Worm (Caenorhabditis elegans) whole organism, young adult: Measurements from ENCODE around the gene prp-19.

ENCODE experiments used
- B0336.3 ChIP-seq: fragments of 200-800 bp; sonication (Bioruptor generic); IDR thresholded peaks from 2 replicates; pipeline ENCODE4 v1.3.6; 2022; ENCODE audit warnings: missing genetic modification characterization, missing compliant biosample characterization
- C06A6.2 ChIP-seq: fragments of 200-800 bp; sonication (Bioruptor generic); conservative IDR thresholded peaks from 2 replicates; pipeline ENCODE4 v1.3.6; 2022; ENCODE audit warnings: missing genetic modification characterization, missing compliant biosample characterization
- F10E7.11 ChIP-seq: sonication (generic microtip); optimal IDR thresholded peaks from 2 replicates; lab custom pipeline; 2017; ENCODE audit warnings: mild to moderate bottlenecking, missing genetic modification characterization, moderate library complexity, missing compliant biosample characterization
- F22D6.2 ChIP-seq: sonication (generic microtip); optimal IDR thresholded peaks from 2 replicates; lab custom pipeline; 2016; ENCODE audit warnings: mild to moderate bottlenecking, missing genetic modification characterization, missing compliant biosample characterization
- F23B12.7 ChIP-seq: sonication (generic microtip); optimal IDR thresholded peaks from 2 replicates; lab custom pipeline; 2017; ENCODE audit warnings: missing genetic modification characterization, mild to moderate bottlenecking, missing compliant biosample characterization, antibody characterized with exemption, moderate library complexity; ENCODE audit not compliant: insufficient read depth
- F39B2.1 ChIP-seq: fragments of 200-800 bp; sonication (Bioruptor generic); IDR thresholded peaks from 2 replicates; pipeline ENCODE4 v1.3.6; 2022; ENCODE audit warnings: missing genetic modification reagents, missing genetic modification characterization, missing compliant biosample characterization
- F52B5.7 ChIP-seq: sonication (generic microtip); optimal IDR thresholded peaks from 2 replicates; lab custom pipeline; 2016; ENCODE audit warnings: mild to moderate bottlenecking, missing genetic modification characterization, missing compliant biosample characterization
- F55B11.4 ChIP-seq: sonication (generic microtip); optimal IDR thresholded peaks from 2 replicates; lab custom pipeline; 2016; ENCODE audit warnings: missing compliant biosample characterization, missing genetic modification characterization, borderline replicate concordance; ENCODE audit not compliant: insufficient read depth
- F57A8.1 ChIP-seq: fragments of 200-800 bp; sonication (Bioruptor generic); optimal IDR thresholded peaks from 2 replicates; lab custom pipeline; 2018; ENCODE audit warnings: mild to moderate bottlenecking, missing genetic modification characterization, moderate library complexity, missing compliant biosample characterization
- F57C9.4 ChIP-seq: sonication (generic microtip); optimal IDR thresholded peaks from 2 replicates; lab custom pipeline; 2017; ENCODE audit warnings: mild to moderate bottlenecking, missing genetic modification characterization, missing compliant biosample characterization
- T07F8.4 ChIP-seq: sonication (generic microtip); optimal IDR thresholded peaks from 2 replicates; lab custom pipeline; 2016; ENCODE audit warnings: mild to moderate bottlenecking, missing genetic modification characterization, moderate library complexity, missing compliant biosample characterization
- ZK185.1 ChIP-seq: sonication (generic microtip); optimal IDR thresholded peaks from 2 replicates; lab custom pipeline; 2016; ENCODE audit warnings: mild to moderate bottlenecking, missing genetic modification characterization, missing compliant biosample characterization; ENCODE audit not compliant: poor library complexity, severe bottlenecking
- aptf-2 ChIP-seq: fragments of 200-800 bp; sonication (Bioruptor generic); conservative IDR thresholded peaks from 2 replicates; pipeline ENCODE4 v1.3.6; 2022; ENCODE audit warnings: missing genetic modification reagents, missing genetic modification characterization, missing compliant biosample characterization
- attf-6 ChIP-seq: fragments of 200-800 bp; sonication (Bioruptor generic); IDR thresholded peaks from 2 replicates; pipeline ENCODE4 v1.3.6; 2022; ENCODE audit warnings: missing genetic modification reagents, missing genetic modification characterization, missing compliant biosample characterization
- bed-1 ChIP-seq: fragments of 200-800 bp; sonication (Bioruptor generic); IDR thresholded peaks from 2 replicates; pipeline ENCODE4 v1.3.6; 2022; ENCODE audit warnings: missing genetic modification reagents, missing genetic modification characterization, missing compliant biosample characterization
- cebp-1 ChIP-seq, 2 experiments: fragments of 200-800 bp in 1 of 2; sonication (Bioruptor generic) in 1 of 2; sonication (generic microtip) in 1 of 2; IDR thresholded peaks in 1 of 2; optimal IDR thresholded peaks in 1 of 2; 2 replicates each; pipeline versions ENCODE4 v1.3.6 to Lab custom; 2017 to 2022; ENCODE audit warnings: missing compliant biosample characterization in 2 of 2, missing genetic modification characterization in 2 of 2, mild to moderate bottlenecking in 1 of 2, missing genetic modification reagents in 1 of 2, moderate library complexity in 1 of 2
- ceh-100 ChIP-seq: fragments of 200-800 bp; sonication (Bioruptor generic); IDR thresholded peaks from 2 replicates; pipeline ENCODE4 v1.3.6; 2022; ENCODE audit warnings: missing genetic modification reagents, missing genetic modification characterization, missing compliant biosample characterization
- ceh-27 ChIP-seq: fragments of 200-800 bp; sonication (Bioruptor generic); optimal IDR thresholded peaks from 2 replicates; lab custom pipeline; 2018; ENCODE audit warnings: mild to moderate bottlenecking, missing genetic modification characterization, moderate library complexity, missing compliant biosample characterization
- ceh-40 ChIP-seq: fragments of 200-800 bp; sonication (Bioruptor generic); IDR thresholded peaks from 2 replicates; pipeline ENCODE4 v1.3.6; 2022; ENCODE audit warnings: missing genetic modification characterization, missing compliant biosample characterization
- ceh-79 ChIP-seq: sonication (generic microtip); optimal IDR thresholded peaks from 2 replicates; lab custom pipeline; 2017; ENCODE audit warnings: mild to moderate bottlenecking, missing genetic modification characterization, missing compliant biosample characterization
- chd-7 ChIP-seq: sonication (generic microtip); optimal IDR thresholded peaks from 2 replicates; lab custom pipeline; 2016; ENCODE audit warnings: mild to moderate bottlenecking, missing genetic modification characterization, moderate library complexity, missing compliant biosample characterization
- efl-1 ChIP-seq: fragments of 150-350 bp; optimal IDR thresholded peaks from 2 replicates; lab custom pipeline; 2014; ENCODE audit warnings: missing biosample characterization, missing genetic modification reagents, missing genetic modification characterization
- egrh-3 ChIP-seq: fragments of 200-800 bp; sonication (Bioruptor generic); IDR thresholded peaks from 2 replicates; pipeline ENCODE4 v1.3.6; 2022; ENCODE audit warnings: missing genetic modification reagents, missing genetic modification characterization, missing compliant biosample characterization
- ekl-4 ChIP-seq: fragments of 200-800 bp; sonication (Bioruptor generic); IDR thresholded peaks from 2 replicates; pipeline ENCODE4 v1.3.6; 2022; ENCODE audit warnings: missing genetic modification reagents, missing genetic modification characterization, missing compliant biosample characterization
- ets-4 ChIP-seq: fragments of 200-800 bp; sonication (Bioruptor generic); optimal IDR thresholded peaks from 2 replicates; lab custom pipeline; 2018; ENCODE audit warnings: mild to moderate bottlenecking, missing genetic modification characterization, missing compliant biosample characterization
- gei-17 ChIP-seq: fragments of 200-800 bp; sonication (Bioruptor generic); optimal IDR thresholded peaks from 2 replicates; lab custom pipeline; 2018; ENCODE audit warnings: mild to moderate bottlenecking, missing genetic modification characterization, missing compliant biosample characterization
- hlh-26 ChIP-seq: fragments of 200-800 bp; sonication (Bioruptor generic); conservative IDR thresholded peaks from 2 replicates; pipeline ENCODE4 v1.3.6; 2022; ENCODE audit warnings: missing genetic modification reagents, missing genetic modification characterization, missing compliant biosample characterization
- hsf-1 ChIP-seq: fragments of 200-800 bp; sonication (Bioruptor generic); IDR thresholded peaks from 2 replicates; pipeline ENCODE4 v1.3.6; 2022; ENCODE audit warnings: missing genetic modification reagents, missing genetic modification characterization, missing compliant biosample characterization
- let-526 ChIP-seq: fragments of 200-800 bp; sonication (Bioruptor generic); IDR thresholded peaks from 2 replicates; pipeline ENCODE4 v1.3.6; 2022; ENCODE audit warnings: missing genetic modification reagents, missing genetic modification characterization, missing compliant biosample characterization
- lin-35 ChIP-seq, 3 experiments: fragments of 150-350 bp in 2 of 3; sonication (generic microtip) in 1 of 3; optimal IDR thresholded peaks; 2 replicates each; lab custom pipeline; 2014 to 2018; ENCODE audit warnings: missing biosample characterization in 3 of 3, missing genetic modification characterization in 3 of 3, missing genetic modification reagents in 3 of 3
- lir-1 ChIP-seq: fragments of 200-800 bp; sonication (Bioruptor generic); conservative IDR thresholded peaks from 2 replicates; pipeline ENCODE4 v1.3.6; 2022; ENCODE audit warnings: missing genetic modification reagents, missing genetic modification characterization, missing compliant biosample characterization
- madf-10 ChIP-seq: sonication (generic microtip); optimal IDR thresholded peaks from 2 replicates; lab custom pipeline; 2016; ENCODE audit warnings: mild to moderate bottlenecking, missing genetic modification characterization, missing compliant biosample characterization
- mes-4 ChIP-seq: sonication (generic microtip); optimal IDR thresholded peaks from 2 replicates; lab custom pipeline; 2016; ENCODE audit warnings: missing genotype, missing genetic modification characterization, missing compliant biosample characterization
- nfya-1 ChIP-seq: sonication (generic microtip); optimal IDR thresholded peaks from 2 replicates; lab custom pipeline; 2017; ENCODE audit warnings: antibody characterized with exemption, missing compliant biosample characterization, missing genetic modification characterization, borderline replicate concordance; ENCODE audit not compliant: insufficient read depth
- nhr-179 ChIP-seq: sonication (generic microtip); optimal IDR thresholded peaks from 2 replicates; lab custom pipeline; 2016; ENCODE audit warnings: mild to moderate bottlenecking, missing genetic modification characterization, missing compliant biosample characterization
- pbrm-1 ChIP-seq: fragments of 200-800 bp; sonication (Bioruptor generic); IDR thresholded peaks from 2 replicates; pipeline ENCODE4 v1.3.6; 2022; ENCODE audit warnings: missing genetic modification reagents, missing genetic modification characterization, missing compliant biosample characterization
- sdz-38 ChIP-seq: sonication (generic microtip); optimal IDR thresholded peaks from 2 replicates; lab custom pipeline; 2016; ENCODE audit warnings: missing genotype, missing genetic modification characterization, missing compliant biosample characterization
- snpc-3.4 ChIP-seq: sonication (generic microtip); optimal IDR thresholded peaks from 2 replicates; lab custom pipeline; 2017; ENCODE audit warnings: missing genetic modification characterization, mild to moderate bottlenecking, missing compliant biosample characterization, antibody characterized with exemption, moderate library complexity, missing genotype, missing genetic modification reagents
- snpc-4 ChIP-seq, 5 experiments: fragments of 150-350 bp in 1 of 5; sonication (generic microtip) in 4 of 5; optimal IDR thresholded peaks; 2 replicates each; lab custom pipeline; 2014 to 2018; ENCODE audit warnings: missing genetic modification characterization in 5 of 5, missing biosample characterization in 3 of 5, antibody characterized with exemption in 2 of 5, mild to moderate bottlenecking in 2 of 5, missing compliant biosample characterization in 2 of 5, missing genotype in 2 of 5, moderate library complexity in 2 of 5, missing genetic modification reagents in 1 of 5
- sptf-2 ChIP-seq: fragments of 200-800 bp; sonication (Bioruptor generic); optimal IDR thresholded peaks from 2 replicates; lab custom pipeline; 2018; ENCODE audit warnings: mild to moderate bottlenecking, missing genetic modification characterization, missing compliant biosample characterization
- tbx-9 ChIP-seq: sonication (generic microtip); optimal IDR thresholded peaks from 2 replicates; lab custom pipeline; 2016; ENCODE audit warnings: borderline replicate concordance, missing genetic modification characterization, inconsistent platforms, missing compliant biosample characterization
- tlf-1 ChIP-seq: fragments of 200-800 bp; sonication (Bioruptor generic); optimal IDR thresholded peaks from 2 replicates; lab custom pipeline; 2018; ENCODE audit warnings: mild to moderate bottlenecking, missing genetic modification characterization, missing compliant biosample characterization
- unc-130 ChIP-seq: sonication (generic microtip); optimal IDR thresholded peaks from 2 replicates; lab custom pipeline; 2016; ENCODE audit warnings: missing genetic modification reagents, missing genetic modification characterization, missing compliant biosample characterization
- zfh-2 ChIP-seq: fragments of 200-800 bp; sonication (Bioruptor generic); conservative IDR thresholded peaks from 2 replicates; pipeline ENCODE4 v1.3.6; 2022; ENCODE audit warnings: missing genetic modification reagents, missing genetic modification characterization, missing compliant biosample characterization
- ztf-18 ChIP-seq: sonication (generic microtip); optimal IDR thresholded peaks from 2 replicates; lab custom pipeline; 2016; ENCODE audit warnings: missing genotype, mild to moderate bottlenecking, missing genetic modification characterization, missing compliant biosample characterization
- ztf-28 ChIP-seq: fragments of 200-800 bp; sonication (Bioruptor generic); IDR thresholded peaks from 2 replicates; pipeline ENCODE4 v1.3.6; 2022; ENCODE audit warnings: missing genetic modification reagents, missing genetic modification characterization, missing compliant biosample characterization
- ztf-6 ChIP-seq: fragments of 200-800 bp; sonication (Bioruptor generic); IDR thresholded peaks from 2 replicates; pipeline ENCODE4 v1.3.6; 2022; ENCODE audit warnings: missing genetic modification reagents, missing genetic modification characterization, missing compliant biosample characterization

The prp-19 gene

ce11 chrIII:5172470-5172869 is 625 bp upstream of the prp-19 start, which contains the start of gene K10D2.5 (continued):
- TF ChIP-seq gei-17, result no peak
- peak in 1 of 3 experiments; percentile 80 for TF ChIP-seq lin-35 (GFP tag; optimal IDR thresholded peaks at IDR 0.05; lab: Kevin White, UChicago)
- peak; percentile 78 for TF ChIP-seq efl-1 (GFP tag; lab: Kevin White, UChicago)
- no peak for TF ChIP-seq mes-4 (tag; lab: Kevin White, UChicago)
- peak; percentile 95 for TF ChIP-seq ekl-4 (GFP tag; lab: Robert Waterston, UW)
- TF ChIP-seq hlh-26, result no peak
- TF ChIP-seq aptf-2 (GFP tag; lab: Robert Waterston, UW), result peak; percentile 98
- TF ChIP-seq lir-1 (GFP tag; lab: Robert Waterston, UW), result peak; percentile 98
- TF ChIP-seq madf-10, result peak; percentile 92
- peak; percentile 73 for TF ChIP-seq F22D6.2 (tag; lab: Kevin White, UChicago)
- peak; percentile 71 for TF ChIP-seq snpc-3.4
- TF ChIP-seq F52B5.7 (tag; lab: Kevin White, UChicago), result peak; percentile 68
- TF ChIP-seq attf-6 (GFP tag; lab: Robert Waterston, UW), result peak; percentile 75
- TF ChIP-seq ceh-40 (GFP tag; lab: Robert Waterston, UW), result peak; percentile 91
- peak; percentile 65 for TF ChIP-seq F57A8.1 (GFP tag; lab: Kevin White, UChicago)
- TF ChIP-seq F23B12.7 (tag; lab: Kevin White, UChicago), result peak; percentile 85
- no peak for TF ChIP-seq ceh-79 (tag; lab: Kevin White, UChicago)
- TF ChIP-seq bed-1, result 0 out of 2 replicates have a peak, but pooled peaks have one; percentile 21
- peak; percentile 86 for TF ChIP-seq B0336.3
- peak; percentile 96 for TF ChIP-seq let-526 (GFP tag; lab: Robert Waterston, UW)
- TF ChIP-seq tbx-9 (tag; lab: Kevin White, UChicago), result no peak
- peak; percentile 98 for TF ChIP-seq unc-130
- TF ChIP-seq hsf-1 (GFP tag; lab: Robert Waterston, UW), result peak; percentile 87
- TF ChIP-seq cebp-1 (GFP tag; IDR thresholded peaks at IDR 0.05; lab: Robert Waterston, UW), result peak; percentile 90
- TF ChIP-seq cebp-1 (tag; optimal IDR thresholded peaks at IDR 0.05; lab: Kevin White, UChicago), result peak; percentile 81
- TF ChIP-seq ztf-6 (GFP tag; lab: Robert Waterston, UW), result peak; percentile 94
- peak; percentile 82 for TF ChIP-seq ztf-18 (tag; lab: Kevin White, UChicago)
- TF ChIP-seq sdz-38 (tag; lab: Kevin White, UChicago), result no peak
- no peak for TF ChIP-seq nfya-1 (tag; lab: Kevin White, UChicago)
- TF ChIP-seq ceh-27 (GFP tag; lab: Kevin White, UChicago), result peak; percentile 99
- TF ChIP-seq egrh-3 (GFP tag; lab: Robert Waterston, UW), result peak; percentile 91
- TF ChIP-seq C06A6.2 (GFP tag; lab: Robert Waterston, UW), result 0 out of 2 replicates have a peak, but pooled peaks have one; percentile 50
- TF ChIP-seq ztf-28 (GFP tag; lab: Robert Waterston, UW), result peak; percentile 99
- peak; percentile 99 for TF ChIP-seq ceh-100 (GFP tag; lab: Robert Waterston, UW)
- no peak for TF ChIP-seq snpc-4 (GFP tag; optimal IDR thresholded peaks at IDR 0.05; lab: Kevin White, UChicago)
- TF ChIP-seq snpc-4 (tag; optimal IDR thresholded peaks at IDR 0.05; lab: Kevin White, UChicago), result peak; percentile 39 to 80 (median 68)
- TF ChIP-seq nhr-179 (tag; lab: Kevin White, UChicago), result no peak
- TF ChIP-seq chd-7 (tag; lab: Kevin White, UChicago), result peak; percentile 78
- peak; percentile 66 for TF ChIP-seq sptf-2 (GFP tag; lab: Kevin White, UChicago)
- TF ChIP-seq tlf-1 (GFP tag; lab: Kevin White, UChicago), result peak; percentile 81
- peak; percentile 93 for TF ChIP-seq pbrm-1
- peak; percentile 97 for TF ChIP-seq ZK185.1 (tag; lab: Kevin White, UChicago)
- TF ChIP-seq F55B11.4 (tag; lab: Kevin White, UChicago), result no peak
- TF ChIP-seq ets-4, result no peak
- no peak for TF ChIP-seq F57C9.4 (tag; lab: Kevin White, UChicago)
- no peak for TF ChIP-seq F10E7.11 (tag; lab: Kevin White, UChicago)
- peak; percentile 70 for TF ChIP-seq T07F8.4 (tag; lab: Kevin White, UChicago)
- TF ChIP-seq zfh-2, result peak; percentile 88
- TF ChIP-seq F39B2.1 (GFP tag; lab: Robert Waterston, UW), result peak; percentile 77; the same call in 1 of the 2 replicates
